Fruit fly (Drosophila melanogaster) whole organism, prepupa: ENCODE data around the gene Pdf.
A peak's percentile ranks its signal among the peaks of the same experiment; 100 is the strongest.

Experiments used
- Blimp-1 ChIP-seq: fragments of 200-800 bp; sonication (Bioruptor generic); optimal IDR thresholded peaks from 3 replicates; lab custom pipeline; 2017; ENCODE audit warnings: missing biosample characterization, missing genetic modification characterization, mild to moderate bottlenecking, moderate library complexity, missing genetic modification reagents
- CG11762 ChIP-seq: fragments of 200-800 bp; sonication (Bioruptor generic); optimal IDR thresholded peaks from 3 replicates; lab custom pipeline; 2016; ENCODE audit warnings: missing biosample characterization, missing genetic modification characterization; ENCODE audit not compliant: insufficient read depth
- CG31627 ChIP-seq: fragments of 200-800 bp; sonication (Bioruptor generic); optimal IDR thresholded peaks from 3 replicates; lab custom pipeline; 2016; ENCODE audit warnings: missing biosample characterization, missing genetic modification characterization
- CG6808 ChIP-seq: fragments of 200-800 bp; sonication (Bioruptor generic); optimal IDR thresholded peaks from 3 replicates; lab custom pipeline; 2017; ENCODE audit warnings: missing biosample characterization, missing genetic modification characterization, mild to moderate bottlenecking, moderate library complexity, missing genetic modification reagents
- CG6854 ChIP-seq: fragments of 200-800 bp; sonication (Bioruptor generic); optimal IDR thresholded peaks from 2 replicates; lab custom pipeline; 2017; ENCODE audit warnings: missing biosample characterization, mild to moderate bottlenecking, missing genetic modification characterization
- Ets21C ChIP-seq: fragments of 200-800 bp; sonication (Bioruptor generic); optimal IDR thresholded peaks from 3 replicates; lab custom pipeline; 2016; ENCODE audit warnings: missing biosample characterization, missing genetic modification characterization
- Hr38 ChIP-seq: sonication (Bioruptor generic); optimal IDR thresholded peaks from 2 replicates; lab custom pipeline; 2016; ENCODE audit warnings: missing biosample characterization, missing genetic modification characterization
- Hr39 ChIP-seq: fragments of 200-800 bp; sonication (Bioruptor generic); optimal IDR thresholded peaks from 2 replicates; lab custom pipeline; 2016; ENCODE audit warnings: missing biosample characterization, missing genetic modification characterization
- Met ChIP-seq: fragments of 200-800 bp; sonication (Bioruptor generic); optimal IDR thresholded peaks from 3 replicates; lab custom pipeline; 2016; ENCODE audit warnings: missing biosample characterization, missing genetic modification characterization
- Sox14 ChIP-seq: fragments of 200-800 bp; sonication (Bioruptor generic); optimal IDR thresholded peaks from 3 replicates; lab custom pipeline; 2016; ENCODE audit warnings: missing biosample characterization, missing genetic modification characterization
- achi ChIP-seq: fragments of 200-800 bp; sonication (Bioruptor generic); optimal IDR thresholded peaks from 3 replicates; lab custom pipeline; 2016; ENCODE audit warnings: missing biosample characterization, missing genetic modification characterization
- net ChIP-seq: fragments of 200-800 bp; sonication (Bioruptor generic); optimal IDR thresholded peaks from 3 replicates; lab custom pipeline; 2016; ENCODE audit warnings: missing biosample characterization, missing genetic modification characterization
- salr ChIP-seq, 2 experiments: fragments of 200-800 bp; sonication (Bioruptor generic); optimal IDR thresholded peaks; 3 replicates each; lab custom pipeline; 2016 to 2018; ENCODE audit warnings: missing biosample characterization in 2 of 2, missing genetic modification characterization in 2 of 2, mild to moderate bottlenecking in 1 of 2

- TF ChIP-seq Sox14 (GFP tag; lab: Kevin White, UChicago) (no peak), achi (GFP tag; lab: Kevin White, UChicago) (peak; percentile 40), Ets21C (GFP tag; lab: Kevin White, UChicago) (no peak), Blimp-1 (GFP tag; lab: Kevin White, UChicago) (no peak), CG6808 (GFP tag; lab: Kevin White, UChicago) (no peak), CG11762 (GFP tag; lab: Kevin White, UChicago) (peak; percentile 13), CG6854 (GFP tag; lab: Kevin White, UChicago) (no peak), Hr39 (GFP tag; lab: Kevin White, UChicago) (no peak), Hr38 (GFP tag; lab: Kevin White, UChicago) (no peak), net (GFP tag; lab: Kevin White, UChicago) (no peak), CG31627 (GFP tag; lab: Kevin White, UChicago) (no peak), Met (GFP tag; lab: Kevin White, UChicago) (no peak), salr (GFP tag; optimal IDR thresholded peaks at IDR 0.05; lab: Kevin White, UChicago) (no peak)
Observed at dm6 chr3R:26432978-26433377, 23.0 kb downstream of the Pdf start.
